Worm (Caenorhabditis elegans): ENCODE data around the gene C31C9.7.

DNA sequence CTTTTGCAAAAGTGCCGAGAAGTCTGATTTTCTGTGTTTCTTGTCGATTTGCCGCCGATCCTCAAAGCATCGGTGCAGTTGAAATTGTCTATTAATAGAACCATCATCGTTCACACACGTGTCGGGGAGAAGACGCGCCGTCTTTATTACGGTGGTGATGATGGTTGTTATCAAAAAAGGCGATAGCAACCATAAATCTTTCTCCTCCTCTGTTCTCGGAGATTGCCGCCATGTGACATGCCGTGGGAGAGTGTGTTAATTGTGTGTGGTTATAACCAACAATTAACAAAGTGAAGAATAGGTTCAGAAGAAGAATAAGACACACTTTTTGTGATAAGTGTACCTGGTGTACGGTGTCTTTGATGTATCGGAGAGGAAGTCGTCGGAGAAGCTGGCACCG is 12.2 kb downstream of the C31C9.7 start:
- TF ChIP-seq cog-1 (tag; optimal IDR thresholded peaks at IDR 0.05) (no peak), med-1 (GFP tag; optimal IDR thresholded peaks at IDR 0.05; ENCODE audit: insufficient read depth) (no peak), ztf-29 (GFP tag; IDR thresholded peaks at IDR 0.05) (no peak), klf-2 (GFP tag; conservative IDR thresholded peaks at IDR 0.05) (no peak), ztf-23 (GFP tag; IDR thresholded peaks at IDR 0.05) (no peak), T22C8.4 (GFP tag; IDR thresholded peaks at IDR 0.05) (no peak), tab-1 (GFP tag; IDR thresholded peaks at IDR 0.05) (no peak), flt-1 (GFP tag; IDR thresholded peaks at IDR 0.05) (no peak)

All from whole organism, midembryonic.